Fruit fly (Drosophila melanogaster): ENCODE measurements around the gene Mst27D.

Mst27D gene

DNA sequence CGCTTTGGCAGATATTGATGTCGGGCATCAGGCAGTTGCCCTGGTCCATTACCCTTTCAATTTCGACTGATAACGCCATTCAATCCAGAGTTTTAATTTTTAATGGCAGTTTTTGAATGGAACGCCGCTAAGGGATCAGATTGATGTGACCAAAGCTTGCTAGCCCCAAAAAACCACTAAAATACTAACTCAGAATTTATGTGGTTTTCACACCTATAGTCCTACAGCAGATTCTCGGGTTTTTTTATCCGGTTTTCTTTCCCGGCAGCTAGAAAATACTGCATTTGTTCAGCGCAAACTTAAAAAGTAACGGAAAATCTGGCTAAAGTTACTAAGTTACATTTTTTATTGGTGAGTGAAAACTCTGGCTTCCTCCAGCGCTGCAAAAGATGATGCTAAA, 5.0 kb upstream of the Mst27D start, which contains the start of gene Nuf2 (continued):
- TF ChIP-seq CG4328 (GFP tag; optimal IDR thresholded peaks at IDR 0.05) (no peak), CG1024 (GFP tag; IDR thresholded peaks at IDR 0.05) (peak; percentile 56), MBD-R2 (GFP tag; IDR thresholded peaks at IDR 0.05) (peak; percentile 69), Med (GFP tag) (peak; percentile 67), CG11723 (GFP tag; optimal IDR thresholded peaks at IDR 0.05) (no peak), Myb (GFP tag; optimal IDR thresholded peaks at IDR 0.05) (peak; percentile 98), CG3847 (GFP tag; IDR thresholded peaks at IDR 0.05) (no peak), lbe (GFP tag; optimal IDR thresholded peaks at IDR 0.05) (no peak), luna (GFP tag; optimal IDR thresholded peaks at IDR 0.05) (no peak), tx (GFP tag; optimal IDR thresholded peaks at IDR 0.05) (no peak), tup (GFP tag; optimal IDR thresholded peaks at IDR 0.05) (no peak), phol (tag; optimal IDR thresholded peaks at IDR 0.05) (peak; percentile 59), pzg (GFP tag; optimal IDR thresholded peaks at IDR 0.05) (peak; percentile 83), mirr (GFP tag; optimal IDR thresholded peaks at IDR 0.05) (no peak), HLH54F (GFP tag; optimal IDR thresholded peaks at IDR 0.05) (no peak), CG30020 (tag; optimal IDR thresholded peaks at IDR 0.05) (peak; percentile 82), CG7357 (GFP tag; IDR thresholded peaks at IDR 0.05) (peak; percentile 95), CG12659 (GFP tag; optimal IDR thresholded peaks at IDR 0.05) (peak; percentile 41), ATbp (GFP tag; optimal IDR thresholded peaks at IDR 0.05) (no peak), CG13123 (GFP tag; optimal IDR thresholded peaks at IDR 0.05) (no peak), chinmo (GFP tag; IDR thresholded peaks at IDR 0.05; ENCODE audit: partially characterized antibody) (no peak), Sry-δ (GFP tag; optimal IDR thresholded peaks at IDR 0.05) (peak; percentile 17), CG30431 (GFP tag; optimal IDR thresholded peaks at IDR 0.05) (no peak), nom (GFP tag; optimal IDR thresholded peaks at IDR 0.05) (no peak), CG6683 (GFP tag; optimal IDR thresholded peaks at IDR 0.05) (no peak), bigmax (GFP tag; optimal IDR thresholded peaks at IDR 0.05) (peak; percentile 26), sd (tag; optimal IDR thresholded peaks at IDR 0.05) (no peak), CG1603 (tag; optimal IDR thresholded peaks at IDR 0.05) (peak; percentile 78), Ets97D (GFP tag; optimal IDR thresholded peaks at IDR 0.05) (peak; percentile 73)

dm6 chr2L:7063721-7064179, 3.1 kb upstream of the Mst27D start, which contains the start of gene Sem1:
Gene Sem1, plus strand, starts transcription at chr2L:7063986.
- TF ChIP-seq CG9876 (GFP tag; optimal IDR thresholded peaks at IDR 0.05) (no peak), zen (tag; optimal IDR thresholded peaks at IDR 0.05) (no peak), Gsc (GFP tag; IDR thresholded peaks at IDR 0.05) (no peak), peb (GFP tag; IDR thresholded peaks at IDR 0.05) (no peak), Elba2 (GFP tag; optimal IDR thresholded peaks at IDR 0.05) (no peak), CrebB (tag; optimal IDR thresholded peaks at IDR 0.05) (no peak), ERR (GFP tag; optimal IDR thresholded peaks at IDR 0.05) (no peak), sima (GFP tag; optimal IDR thresholded peaks at IDR 0.05) (no peak), CG4424 (GFP tag; optimal IDR thresholded peaks at IDR 0.05) (no peak), CG17385 (GFP tag; optimal IDR thresholded peaks at IDR 0.05) (no peak), Dp (GFP tag; optimal IDR thresholded peaks at IDR 0.05) (peak; percentile 34), CG7745 (tag; optimal IDR thresholded peaks at IDR 0.05) (no peak), wor (GFP tag; IDR thresholded peaks at IDR 0.05) (no peak), onecut (GFP tag; IDR thresholded peaks at IDR 0.05) (no peak), wek (GFP tag; optimal IDR thresholded peaks at IDR 0.05) (no peak), CG10959 (GFP tag; IDR thresholded peaks at IDR 0.05) (no peak), nau (GFP tag; optimal IDR thresholded peaks at IDR 0.05) (no peak), Hmx (GFP tag; optimal IDR thresholded peaks at IDR 0.05) (no peak), nom (GFP tag; optimal IDR thresholded peaks at IDR 0.05) (no peak), HmgZ (tag; optimal IDR thresholded peaks at IDR 0.05) (no peak), Lhr (GFP tag; optimal IDR thresholded peaks at IDR 0.05) (no peak), CG8359 (GFP tag; optimal IDR thresholded peaks at IDR 0.05; ENCODE audit: borderline replicate concordance) (no peak), amos (GFP tag; IDR thresholded peaks at IDR 0.05; ENCODE audit: partially characterized antibody) (no peak)

Measured in whole organism, embryonic.